Worm (Caenorhabditis elegans): Measurements from ENCODE around the gene Y41C4A.9.

Y41C4A.9 gene

DNA sequence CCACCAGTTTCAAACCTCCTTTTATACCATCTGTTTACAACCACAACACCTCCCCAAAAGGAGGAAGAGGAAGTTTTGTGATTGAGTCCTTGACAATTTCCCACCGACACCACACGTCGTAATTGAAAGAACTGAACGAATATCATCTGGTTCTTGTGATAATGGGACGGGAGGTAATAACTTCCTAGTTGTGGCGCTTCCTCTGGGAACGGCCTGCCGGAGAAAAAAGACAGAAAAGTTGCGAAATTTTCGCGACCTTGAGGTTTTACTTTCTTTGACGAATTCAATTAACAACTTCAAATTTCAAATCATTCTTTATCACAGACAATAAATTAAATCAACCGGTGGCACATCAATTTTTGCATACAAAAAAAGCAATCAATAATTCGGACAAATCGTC, 11.8 kb downstream of the Y41C4A.9 start, which contains the start of gene col-96:
Gene col-96 (minus strand): TSS at position 101 of the 400 bp plus-strand sequence.
- TF ChIP-seq K11D2.4 (GFP tag; IDR thresholded peaks at IDR 0.05) (no peak), cebp-1 (GFP tag; IDR thresholded peaks at IDR 0.05) (no peak), cebp-1 (tag; optimal IDR thresholded peaks at IDR 0.05) (no peak), F10E7.11 (tag; optimal IDR thresholded peaks at IDR 0.05) (no peak), fkh-3 (tag; optimal IDR thresholded peaks at IDR 0.05) (no peak), sdz-38 (tag; optimal IDR thresholded peaks at IDR 0.05) (no peak), bed-1 (GFP tag; IDR thresholded peaks at IDR 0.05) (no peak), nfya-2 (GFP tag; IDR thresholded peaks at IDR 0.05) (no peak), dpl-1 (GFP tag; optimal IDR thresholded peaks at IDR 0.05) (no peak), B0035.1 (tag; optimal IDR thresholded peaks at IDR 0.05) (no peak), dpff-1 (tag; optimal IDR thresholded peaks at IDR 0.05) (no peak)

ce11 chrIII:11705930-11706329, 12.5 kb downstream of the Y41C4A.9 start:
- TF ChIP-seq egrh-3 (GFP tag; IDR thresholded peaks at IDR 0.05) (peak; percentile 93), lin-26 (GFP tag; IDR thresholded peaks at IDR 0.05) (0 out of 2 replicates have a peak, but pooled peaks have one; percentile 20), B0035.1 (tag; optimal IDR thresholded peaks at IDR 0.05) (no peak), F57C9.4 (tag; optimal IDR thresholded peaks at IDR 0.05) (no peak), zfh-2 (GFP tag; conservative IDR thresholded peaks at IDR 0.05) (peak; percentile 95)

DNA sequence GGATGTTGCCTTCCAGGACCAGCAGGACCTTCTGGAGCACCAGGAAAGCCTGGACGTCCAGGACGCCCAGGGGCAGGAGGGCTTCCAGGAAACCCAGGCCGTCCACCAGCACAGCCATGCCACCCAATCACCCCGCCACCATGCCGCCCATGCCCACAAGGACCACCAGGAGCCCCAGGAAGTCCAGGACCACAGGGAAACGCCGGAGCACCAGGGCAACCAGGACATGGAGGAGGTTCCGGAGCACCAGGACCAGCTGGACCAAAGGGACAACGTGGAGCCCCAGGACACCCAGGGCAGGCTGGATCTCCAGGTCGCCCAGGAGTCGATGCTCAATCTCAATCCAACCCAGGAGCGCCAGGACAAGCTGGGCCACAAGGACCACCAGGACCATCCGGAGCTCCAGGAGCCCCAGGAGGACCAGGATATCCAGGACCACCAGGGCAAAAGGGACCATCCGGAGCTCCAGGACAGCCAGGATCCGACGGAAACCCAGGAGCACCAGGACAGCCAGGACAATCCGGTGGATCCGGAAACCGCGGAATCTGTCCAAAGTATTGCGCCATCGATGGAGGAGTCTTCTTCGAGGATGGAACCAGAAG, 14.0 kb downstream of the Y41C4A.9 start:
- TF ChIP-seq madf-10 (tag; optimal IDR thresholded peaks at IDR 0.05) (no peak), nhr-80 (tag; optimal IDR thresholded peaks at IDR 0.05) (no peak), F23B12.7 (tag; optimal IDR thresholded peaks at IDR 0.05; ENCODE audit: insufficient read depth) (no peak), zfh-2 (GFP tag; conservative IDR thresholded peaks at IDR 0.05) (peak; percentile 91), akir-1 (GFP tag; optimal IDR thresholded peaks at IDR 0.05) (no peak), ztf-22 (GFP tag; optimal IDR thresholded peaks at IDR 0.05) (no peak), F22D6.2 (tag; optimal IDR thresholded peaks at IDR 0.05) (no peak), unc-62 (GFP tag; optimal IDR thresholded peaks at IDR 0.05) (no peak), pbrm-1 (GFP tag; IDR thresholded peaks at IDR 0.05) (no peak), Y53F4B.3 (GFP tag; IDR thresholded peaks at IDR 0.05) (no peak), Y53G8AR.9 (GFP tag; conservative IDR thresholded peaks at IDR 0.05) (no peak), madf-8 (GFP tag; conservative IDR thresholded peaks at IDR 0.05) (no peak), hlh-26 (GFP tag; conservative IDR thresholded peaks at IDR 0.05) (no peak), lin-40 (tag; optimal IDR thresholded peaks at IDR 0.05) (no peak), lin-35 (GFP tag; optimal IDR thresholded peaks at IDR 0.05) (no peak), ztf-6 (GFP tag; IDR thresholded peaks at IDR 0.05) (no peak), mxl-1 (tag; optimal IDR thresholded peaks at IDR 0.05) (no peak), egl-18 (GFP tag; IDR thresholded peaks at IDR 0.05) (no peak), unc-130 (GFP tag; optimal IDR thresholded peaks at IDR 0.05) (no peak), aptf-3 (GFP tag; IDR thresholded peaks at IDR 0.05) (0 out of 2 replicates have a peak, but pooled peaks have one; percentile 28), attf-5 (GFP tag; optimal IDR thresholded peaks at IDR 0.05) (no peak), sptf-2 (GFP tag; optimal IDR thresholded peaks at IDR 0.05) (no peak), hsf-1 (GFP tag; IDR thresholded peaks at IDR 0.05) (no peak), Y67H2A.10 (GFP tag; conservative IDR thresholded peaks at IDR 0.05) (no peak), nhr-120 (GFP tag; IDR thresholded peaks at IDR 0.05) (no peak), dox-1 (GFP tag; IDR thresholded peaks at IDR 0.05) (0 out of 2 replicates have a peak, but pooled peaks have one; percentile 8), tlf-1 (GFP tag; optimal IDR thresholded peaks at IDR 0.05) (no peak), Y79H2A.3 (GFP tag; conservative IDR thresholded peaks at IDR 0.05) (no peak), snpc-1.3 (tag; optimal IDR thresholded peaks at IDR 0.05; ENCODE audit: insufficient read depth) (no peak), nfya-2 (GFP tag; IDR thresholded peaks at IDR 0.05) (no peak), dpff-1 (tag; optimal IDR thresholded peaks at IDR 0.05) (no peak), hmg-1.2 (GFP tag; IDR thresholded peaks at IDR 0.05) (0 out of 2 replicates have a peak, but pooled peaks have one; percentile 4), rec-8 (tag; optimal IDR thresholded peaks at IDR 0.05) (no peak), egrh-3 (GFP tag; IDR thresholded peaks at IDR 0.05) (peak; percentile 92)

Measured in whole organism, young adult.